Worm (Caenorhabditis elegans): ENCODE measurements around the gene magi-1.

magi-1 gene

ce11 chrIV:11717094-11717876 is 2.4 kb downstream of the magi-1 start:
- no peak for TF ChIP-seq aptf-3 (GFP tag; IDR thresholded peaks at IDR 0.05)
- no peak for TF ChIP-seq dox-1 (GFP tag; IDR thresholded peaks at IDR 0.05)
- TF ChIP-seq nfya-2 (GFP tag; IDR thresholded peaks at IDR 0.05), result no peak
- TF ChIP-seq hmg-1.2 (GFP tag; IDR thresholded peaks at IDR 0.05), result peak; percentile 22; the same call in 1 of the 2 replicates
- TF ChIP-seq ztf-26 (tag; optimal IDR thresholded peaks at IDR 0.05), result no peak

ce11 chrIV:11718653-11719052 is 3.8 kb downstream of the magi-1 start:
- TF ChIP-seq somi-1 (GFP tag; optimal IDR thresholded peaks at IDR 0.05) (peak; percentile 37), ztf-26 (tag; optimal IDR thresholded peaks at IDR 0.05) (peak; percentile 38), hmg-1.2 (GFP tag; IDR thresholded peaks at IDR 0.05) (peak; percentile 49; the same call in 1 of the 2 replicates), ceh-100 (GFP tag; IDR thresholded peaks at IDR 0.05) (no peak)

- peak; percentile 54 for TF ChIP-seq nhr-80 (tag; optimal IDR thresholded peaks at IDR 0.05)
- no peak for TF ChIP-seq let-607 (tag; optimal IDR thresholded peaks at IDR 0.05)
These were observed 7.0 kb downstream of the magi-1 start for ce11 chrIV:11721878-11722277.

- TF ChIP-seq somi-1 (GFP tag; optimal IDR thresholded peaks at IDR 0.05) (no peak), akir-1 (GFP tag; optimal IDR thresholded peaks at IDR 0.05) (no peak), athp-1 (tag; optimal IDR thresholded peaks at IDR 0.05) (no peak), F23B12.7 (tag; optimal IDR thresholded peaks at IDR 0.05; ENCODE audit: insufficient read depth) (no peak), lin-40 (tag; optimal IDR thresholded peaks at IDR 0.05) (no peak), snpc-1.1 (tag; optimal IDR thresholded peaks at IDR 0.05; ENCODE audit: insufficient read depth) (no peak), chd-7 (tag; optimal IDR thresholded peaks at IDR 0.05) (no peak), Y67H2A.10 (GFP tag; conservative IDR thresholded peaks at IDR 0.05) (no peak), tbp1 (GFP tag; optimal IDR thresholded peaks at IDR 0.05) (no peak), hsf-1 (GFP tag; IDR thresholded peaks at IDR 0.05) (no peak), F33H1.4 (GFP tag; IDR thresholded peaks at IDR 0.05) (no peak), rpc-1 (optimal IDR thresholded peaks at IDR 0.05) (no peak), rpc-1 (tag; optimal IDR thresholded peaks at IDR 0.05) (no peak), aptf-3 (GFP tag; IDR thresholded peaks at IDR 0.05) (no peak), snpc-4 (GFP tag; optimal IDR thresholded peaks at IDR 0.05) (no peak), snpc-4 (tag; optimal IDR thresholded peaks at IDR 0.05) (no peak), mcd-1 (GFP tag; IDR thresholded peaks at IDR 0.05) (no peak), lin-26 (GFP tag; IDR thresholded peaks at IDR 0.05) (no peak), ceh-100 (GFP tag; IDR thresholded peaks at IDR 0.05) (no peak), ceh-79 (tag; optimal IDR thresholded peaks at IDR 0.05) (no peak)
These were observed 8.4 kb downstream of the magi-1 start for ce11 chrIV:11723255-11723654.

ce11 chrIV:11735025-11735424 is 20.2 kb downstream of the magi-1 start, which contains the start of gene K01A6.6:
Gene K01A6.6 (plus strand): TSS chrIV:11735325.
- no peak for TF ChIP-seq unc-130 (GFP tag; optimal IDR thresholded peaks at IDR 0.05)
- no peak for TF ChIP-seq K12H6.12 (tag; optimal IDR thresholded peaks at IDR 0.05)
- TF ChIP-seq sdz-38 (tag; optimal IDR thresholded peaks at IDR 0.05), result no peak
- TF ChIP-seq akir-1 (GFP tag; optimal IDR thresholded peaks at IDR 0.05), result no peak
- no peak for TF ChIP-seq zfh-2 (GFP tag; conservative IDR thresholded peaks at IDR 0.05)
- no peak for TF ChIP-seq ets-4 (GFP tag; optimal IDR thresholded peaks at IDR 0.05)
- TF ChIP-seq cebp-2 (GFP tag; IDR thresholded peaks at IDR 0.05), result no peak
- TF ChIP-seq snpc-3.4 (tag; optimal IDR thresholded peaks at IDR 0.05), result no peak
- no peak for TF ChIP-seq Y79H2A.3 (GFP tag; conservative IDR thresholded peaks at IDR 0.05)
- no peak for TF ChIP-seq sea-2 (GFP tag; IDR thresholded peaks at IDR 0.05)
- no peak for TF ChIP-seq Y67H2A.10 (GFP tag; conservative IDR thresholded peaks at IDR 0.05)
